Fruit fly (Drosophila melanogaster): ENCODE data around the gene CG6282.
A peak's percentile ranks its signal among the peaks of the same experiment; 100 is the strongest.

CG6282 gene

dm6 chr3L:8584086-8584485 lies 20.4 kb upstream of the CG6282 start (continued):
- no peak for TF ChIP-seq Ravus (GFP tag; IDR thresholded peaks at IDR 0.05)
- TF ChIP-seq CG4404 (GFP tag; IDR thresholded peaks at IDR 0.05): no peak
- TF ChIP-seq eyg (GFP tag; optimal IDR thresholded peaks at IDR 0.05): peak; percentile 14
- no peak for TF ChIP-seq klu (GFP tag; IDR thresholded peaks at IDR 0.05)
- TF ChIP-seq CG7987 (GFP tag; optimal IDR thresholded peaks at IDR 0.05): peak; percentile 72
- no peak for TF ChIP-seq CG11247 (GFP tag; IDR thresholded peaks at IDR 0.05)
- TF ChIP-seq chif (GFP tag; optimal IDR thresholded peaks at IDR 0.05): no peak
- TF ChIP-seq pnt (GFP tag; optimal IDR thresholded peaks at IDR 0.05): peak; percentile 12
- TF ChIP-seq tna (GFP tag; IDR thresholded peaks at IDR 0.05; ENCODE audit: partially characterized antibody): no peak
- TF ChIP-seq Sin3A (optimal IDR thresholded peaks at IDR 0.05): no peak
- TF ChIP-seq CG32767 (GFP tag; IDR thresholded peaks at IDR 0.05): no peak
- no peak for TF ChIP-seq Hsf (GFP tag; optimal IDR thresholded peaks at IDR 0.05)
- TF ChIP-seq CG7556 (GFP tag; optimal IDR thresholded peaks at IDR 0.05): no peak
- no peak for TF ChIP-seq hbn (GFP tag; IDR thresholded peaks at IDR 0.05; ENCODE audit: partially characterized antibody)
- peak in 1 of 2 experiments; percentile 12 for TF ChIP-seq Pdp1 (GFP tag; optimal IDR thresholded peaks at IDR 0.05)
- TF ChIP-seq yki (optimal IDR thresholded peaks at IDR 0.05): no peak
- no peak for TF ChIP-seq CG12391 (tag; optimal IDR thresholded peaks at IDR 0.05)
- TF ChIP-seq CG2889 (GFP tag; IDR thresholded peaks at IDR 0.05): no peak
- TF ChIP-seq CG17612 (GFP tag; IDR thresholded peaks at IDR 0.05): no peak
- TF ChIP-seq YL-1 (GFP tag; optimal IDR thresholded peaks at IDR 0.05): no peak
- no peak for TF ChIP-seq Ssrp (tag; optimal IDR thresholded peaks at IDR 0.05)
- TF ChIP-seq cad (GFP tag; optimal IDR thresholded peaks at IDR 0.05): no peak
- no peak for TF ChIP-seq CG14710 (tag; optimal IDR thresholded peaks at IDR 0.05)
- no peak for TF ChIP-seq CG16815 (GFP tag; optimal IDR thresholded peaks at IDR 0.05)
- no peak for TF ChIP-seq Lim3 (GFP tag; IDR thresholded peaks at IDR 0.05)
- no peak for TF ChIP-seq Hr3 (GFP tag; optimal IDR thresholded peaks at IDR 0.05)
- no peak for TF ChIP-seq peb (GFP tag; IDR thresholded peaks at IDR 0.05)
- TF ChIP-seq sob (GFP tag; IDR thresholded peaks at IDR 0.05): peak; percentile 59; the same call in 1 of the 2 replicates
- TF ChIP-seq Bdp1 (GFP tag; optimal IDR thresholded peaks at IDR 0.05): no peak
- peak; percentile 24; the same call in 1 of the 2 replicates for TF ChIP-seq CG11085 (GFP tag; IDR thresholded peaks at IDR 0.05)
- TF ChIP-seq Ets97D (GFP tag; optimal IDR thresholded peaks at IDR 0.05): no peak
- no peak for TF ChIP-seq tin (GFP tag; optimal IDR thresholded peaks at IDR 0.05)
- no peak for TF ChIP-seq CG8359 (GFP tag; optimal IDR thresholded peaks at IDR 0.05; ENCODE audit: borderline replicate concordance)
- peak; percentile 22 for TF ChIP-seq CG18619 (GFP tag; optimal IDR thresholded peaks at IDR 0.05)
- no peak for TF ChIP-seq nerfin-1 (tag; optimal IDR thresholded peaks at IDR 0.05)
- TF ChIP-seq Atf-2 (GFP tag; optimal IDR thresholded peaks at IDR 0.05): no peak
- no peak for TF ChIP-seq CG17186 (GFP tag; optimal IDR thresholded peaks at IDR 0.05)
- TF ChIP-seq dan (GFP tag; IDR thresholded peaks at IDR 0.05): no peak
- no peak for TF ChIP-seq CG4282 (GFP tag; optimal IDR thresholded peaks at IDR 0.05)
- TF ChIP-seq Dbx (GFP tag; IDR thresholded peaks at IDR 0.05): peak; percentile 52; the same call in 1 of the 3 replicates
- TF ChIP-seq lilli (GFP tag; optimal IDR thresholded peaks at IDR 0.05): no peak
- TF ChIP-seq Sry-δ (GFP tag; optimal IDR thresholded peaks at IDR 0.05): no peak
- no peak for TF ChIP-seq amos (GFP tag; IDR thresholded peaks at IDR 0.05; ENCODE audit: partially characterized antibody)
- no peak for TF ChIP-seq Tbp (GFP tag; optimal IDR thresholded peaks at IDR 0.05)
- no peak for TF ChIP-seq CG6254 (GFP tag; optimal IDR thresholded peaks at IDR 0.05)
- no peak for TF ChIP-seq grn (GFP tag; optimal IDR thresholded peaks at IDR 0.05)
- no peak for TF ChIP-seq Oli (tag; optimal IDR thresholded peaks at IDR 0.05)
- TF ChIP-seq CG11696 (GFP tag; IDR thresholded peaks at IDR 0.05): no peak
- TF ChIP-seq chm (GFP tag; IDR thresholded peaks at IDR 0.05): no peak
- TF ChIP-seq CG8478 (optimal IDR thresholded peaks at IDR 0.05): no peak
- TF ChIP-seq Dip2 (GFP tag; IDR thresholded peaks at IDR 0.05): no peak
- no peak for TF ChIP-seq CG33213 (GFP tag; optimal IDR thresholded peaks at IDR 0.05)
- no peak for TF ChIP-seq Sry-β (GFP tag; optimal IDR thresholded peaks at IDR 0.05)
- TF ChIP-seq zen (tag; optimal IDR thresholded peaks at IDR 0.05): no peak

Measured in whole organism, embryonic.